Worm (Caenorhabditis elegans) whole organism, young adult: ENCODE data around the gene alh-6.
A peak's percentile ranks its signal among the peaks of the same experiment; 100 is the strongest.

Experiments used
- B0336.3 ChIP-seq: fragments of 200-800 bp; sonication (Bioruptor generic); IDR thresholded peaks from 2 replicates; pipeline ENCODE4 v1.3.6; 2022; ENCODE audit warnings: missing genetic modification characterization, missing compliant biosample characterization
- D2030.7 ChIP-seq: fragments of 200-800 bp; sonication (Bioruptor generic); IDR thresholded peaks from 2 replicates; pipeline ENCODE4 v1.3.6; 2022; ENCODE audit warnings: missing genetic modification reagents, missing genetic modification characterization, missing compliant biosample characterization
- F22D6.2 ChIP-seq: sonication (generic microtip); optimal IDR thresholded peaks from 2 replicates; lab custom pipeline; 2016; ENCODE audit warnings: mild to moderate bottlenecking, missing genetic modification characterization, missing compliant biosample characterization
- F52B5.7 ChIP-seq: sonication (generic microtip); optimal IDR thresholded peaks from 2 replicates; lab custom pipeline; 2016; ENCODE audit warnings: mild to moderate bottlenecking, missing genetic modification characterization, missing compliant biosample characterization
- F57A8.1 ChIP-seq: fragments of 200-800 bp; sonication (Bioruptor generic); optimal IDR thresholded peaks from 2 replicates; lab custom pipeline; 2018; ENCODE audit warnings: mild to moderate bottlenecking, missing genetic modification characterization, moderate library complexity, missing compliant biosample characterization
- K12H6.12 ChIP-seq: fragments of 200-800 bp; sonication (Bioruptor generic); optimal IDR thresholded peaks from 2 replicates; lab custom pipeline; 2018; ENCODE audit warnings: mild to moderate bottlenecking, missing genetic modification characterization, missing compliant biosample characterization
- T07F8.4 ChIP-seq: sonication (generic microtip); optimal IDR thresholded peaks from 2 replicates; lab custom pipeline; 2016; ENCODE audit warnings: mild to moderate bottlenecking, missing genetic modification characterization, moderate library complexity, missing compliant biosample characterization
- Y53F4B.3 ChIP-seq: fragments of 200-800 bp; sonication (Bioruptor generic); IDR thresholded peaks from 2 replicates; pipeline ENCODE4 v1.3.6; 2022; ENCODE audit warnings: missing genetic modification reagents, missing genetic modification characterization, missing compliant biosample characterization
- Y53G8AR.9 ChIP-seq: fragments of 200-800 bp; sonication (Bioruptor generic); conservative IDR thresholded peaks from 2 replicates; pipeline ENCODE4 v1.3.6; 2022; ENCODE audit warnings: missing genetic modification reagents, missing genetic modification characterization, missing compliant biosample characterization
- ZK185.1 ChIP-seq: sonication (generic microtip); optimal IDR thresholded peaks from 2 replicates; lab custom pipeline; 2016; ENCODE audit warnings: mild to moderate bottlenecking, missing genetic modification characterization, missing compliant biosample characterization; ENCODE audit not compliant: poor library complexity, severe bottlenecking
- ama-1 ChIP-seq, 3 experiments: fragments of 150-350 bp in 1 of 3; sonication (generic microtip) in 2 of 3; optimal IDR thresholded peaks; 2 replicates each; lab custom pipeline; 2014 to 2018; ENCODE audit warnings: missing biosample characterization in 2 of 3, missing genetic modification characterization in 2 of 3, missing genetic modification reagents in 2 of 3
- attf-3 ChIP-seq: fragments of 200-800 bp; sonication (Bioruptor generic); conservative IDR thresholded peaks from 2 replicates; pipeline ENCODE4 v1.3.6; 2022; ENCODE audit warnings: missing genetic modification reagents, missing genetic modification characterization, missing compliant biosample characterization
- attf-6 ChIP-seq: fragments of 200-800 bp; sonication (Bioruptor generic); IDR thresholded peaks from 2 replicates; pipeline ENCODE4 v1.3.6; 2022; ENCODE audit warnings: missing genetic modification reagents, missing genetic modification characterization, missing compliant biosample characterization
- bed-1 ChIP-seq: fragments of 200-800 bp; sonication (Bioruptor generic); IDR thresholded peaks from 2 replicates; pipeline ENCODE4 v1.3.6; 2022; ENCODE audit warnings: missing genetic modification reagents, missing genetic modification characterization, missing compliant biosample characterization
- ceh-100 ChIP-seq: fragments of 200-800 bp; sonication (Bioruptor generic); IDR thresholded peaks from 2 replicates; pipeline ENCODE4 v1.3.6; 2022; ENCODE audit warnings: missing genetic modification reagents, missing genetic modification characterization, missing compliant biosample characterization
- ceh-27 ChIP-seq: fragments of 200-800 bp; sonication (Bioruptor generic); optimal IDR thresholded peaks from 2 replicates; lab custom pipeline; 2018; ENCODE audit warnings: mild to moderate bottlenecking, missing genetic modification characterization, moderate library complexity, missing compliant biosample characterization
- ceh-58 ChIP-seq: fragments of 200-800 bp; sonication (Bioruptor generic); IDR thresholded peaks from 2 replicates; pipeline ENCODE4 v1.3.6; 2022; ENCODE audit warnings: missing genetic modification characterization, missing compliant biosample characterization
- ceh-79 ChIP-seq: sonication (generic microtip); optimal IDR thresholded peaks from 2 replicates; lab custom pipeline; 2017; ENCODE audit warnings: mild to moderate bottlenecking, missing genetic modification characterization, missing compliant biosample characterization
- chd-7 ChIP-seq: sonication (generic microtip); optimal IDR thresholded peaks from 2 replicates; lab custom pipeline; 2016; ENCODE audit warnings: mild to moderate bottlenecking, missing genetic modification characterization, moderate library complexity, missing compliant biosample characterization
- dox-1 ChIP-seq: fragments of 200-800 bp; sonication (Bioruptor generic); IDR thresholded peaks from 2 replicates; pipeline ENCODE4 v1.3.6; 2022; ENCODE audit warnings: missing genetic modification reagents, missing genetic modification characterization, missing compliant biosample characterization
- dpl-1 ChIP-seq: fragments of 150-350 bp; optimal IDR thresholded peaks from 2 replicates; lab custom pipeline; 2014; ENCODE audit warnings: missing biosample characterization, missing genetic modification reagents, missing genetic modification characterization
- egl-18 ChIP-seq: fragments of 200-800 bp; sonication (Bioruptor generic); IDR thresholded peaks from 2 replicates; pipeline ENCODE4 v1.3.6; 2022; ENCODE audit warnings: missing genetic modification reagents, missing genetic modification characterization, missing compliant biosample characterization
- ets-4 ChIP-seq: fragments of 200-800 bp; sonication (Bioruptor generic); optimal IDR thresholded peaks from 2 replicates; lab custom pipeline; 2018; ENCODE audit warnings: mild to moderate bottlenecking, missing genetic modification characterization, missing compliant biosample characterization
- gei-17 ChIP-seq: fragments of 200-800 bp; sonication (Bioruptor generic); optimal IDR thresholded peaks from 2 replicates; lab custom pipeline; 2018; ENCODE audit warnings: mild to moderate bottlenecking, missing genetic modification characterization, missing compliant biosample characterization
- hmg-20 ChIP-seq: fragments of 200-800 bp; sonication (Bioruptor generic); IDR thresholded peaks from 2 replicates; pipeline ENCODE4 v1.3.6; 2022; ENCODE audit warnings: missing genetic modification reagents, missing genetic modification characterization, missing compliant biosample characterization
- lag-1 ChIP-seq: fragments of 200-800 bp; sonication (Bioruptor generic); IDR thresholded peaks from 2 replicates; pipeline ENCODE4 v1.3.6; 2022; ENCODE audit warnings: missing genetic modification reagents, missing genetic modification characterization, missing compliant biosample characterization
- let-607 ChIP-seq, 2 experiments: fragments of 200-800 bp in 1 of 2; sonication (Bioruptor generic) in 1 of 2; sonication (generic microtip) in 1 of 2; optimal IDR thresholded peaks; 2 replicates each; lab custom pipeline; 2016 to 2018; ENCODE audit warnings: mild to moderate bottlenecking in 2 of 2, missing compliant biosample characterization in 2 of 2, missing genetic modification characterization in 2 of 2, moderate library complexity in 2 of 2, missing genotype in 1 of 2
- lin-26 ChIP-seq: fragments of 200-800 bp; sonication (Bioruptor generic); IDR thresholded peaks from 2 replicates; pipeline ENCODE4 v1.3.6; 2022; ENCODE audit warnings: missing genetic modification reagents, missing genetic modification characterization, missing compliant biosample characterization
- lin-54 ChIP-seq: fragments of 200-800 bp; sonication (Bioruptor generic); optimal IDR thresholded peaks from 2 replicates; lab custom pipeline; 2018; ENCODE audit warnings: mild to moderate bottlenecking, missing genetic modification characterization, missing compliant biosample characterization
- madf-10 ChIP-seq: sonication (generic microtip); optimal IDR thresholded peaks from 2 replicates; lab custom pipeline; 2016; ENCODE audit warnings: mild to moderate bottlenecking, missing genetic modification characterization, missing compliant biosample characterization
- madf-6 ChIP-seq: fragments of 200-800 bp; sonication (Bioruptor generic); IDR thresholded peaks from 2 replicates; pipeline ENCODE4 v1.3.6; 2022; ENCODE audit warnings: missing genetic modification reagents, missing genetic modification characterization, missing compliant biosample characterization
- madf-8 ChIP-seq: fragments of 200-800 bp; sonication (Bioruptor generic); conservative IDR thresholded peaks from 2 replicates; pipeline ENCODE4 v1.3.6; 2022; ENCODE audit warnings: missing genetic modification reagents, missing genetic modification characterization, missing compliant biosample characterization
- nfya-1 ChIP-seq: sonication (generic microtip); optimal IDR thresholded peaks from 2 replicates; lab custom pipeline; 2017; ENCODE audit warnings: antibody characterized with exemption, missing compliant biosample characterization, missing genetic modification characterization, borderline replicate concordance; ENCODE audit not compliant: insufficient read depth
- nfyb-1 ChIP-seq: fragments of 200-800 bp; sonication (Bioruptor generic); IDR thresholded peaks from 2 replicates; pipeline ENCODE4 v1.3.6; 2022; ENCODE audit warnings: missing genetic modification reagents, missing genetic modification characterization, missing compliant biosample characterization
- nhr-179 ChIP-seq: sonication (generic microtip); optimal IDR thresholded peaks from 2 replicates; lab custom pipeline; 2016; ENCODE audit warnings: mild to moderate bottlenecking, missing genetic modification characterization, missing compliant biosample characterization
- nhr-27 ChIP-seq: fragments of 200-800 bp; sonication (Bioruptor generic); optimal IDR thresholded peaks from 2 replicates; lab custom pipeline; 2018; ENCODE audit warnings: mild to moderate bottlenecking, missing genetic modification characterization, moderate library complexity, missing compliant biosample characterization
- nhr-80 ChIP-seq: sonication (generic microtip); optimal IDR thresholded peaks from 2 replicates; lab custom pipeline; 2016; ENCODE audit warnings: missing genetic modification characterization, missing compliant biosample characterization
- repo-1 ChIP-seq: sonication (generic microtip); optimal IDR thresholded peaks from 2 replicates; lab custom pipeline; 2017; ENCODE audit warnings: mild to moderate bottlenecking, missing genetic modification characterization, missing compliant biosample characterization
- sea-2 ChIP-seq: fragments of 200-800 bp; sonication (Bioruptor generic); IDR thresholded peaks from 2 replicates; pipeline ENCODE4 v1.3.6; 2022; ENCODE audit warnings: missing genetic modification characterization, missing compliant biosample characterization
- snpc-1.1 ChIP-seq: sonication (generic microtip); optimal IDR thresholded peaks from 2 replicates; lab custom pipeline; 2017; ENCODE audit warnings: missing genetic modification characterization, mild to moderate bottlenecking, missing compliant biosample characterization, antibody characterized with exemption, moderate library complexity, missing genotype, missing genetic modification reagents; ENCODE audit not compliant: insufficient read depth
- snpc-3.4 ChIP-seq: sonication (generic microtip); optimal IDR thresholded peaks from 2 replicates; lab custom pipeline; 2017; ENCODE audit warnings: missing genetic modification characterization, mild to moderate bottlenecking, missing compliant biosample characterization, antibody characterized with exemption, moderate library complexity, missing genotype, missing genetic modification reagents
- snpc-4 ChIP-seq, 5 experiments: fragments of 150-350 bp in 1 of 5; sonication (generic microtip) in 4 of 5; optimal IDR thresholded peaks; 2 replicates each; lab custom pipeline; 2014 to 2018; ENCODE audit warnings: missing genetic modification characterization in 5 of 5, missing biosample characterization in 3 of 5, antibody characterized with exemption in 2 of 5, mild to moderate bottlenecking in 2 of 5, missing compliant biosample characterization in 2 of 5, missing genotype in 2 of 5, moderate library complexity in 2 of 5, missing genetic modification reagents in 1 of 5
- tbp1 ChIP-seq: fragments of 200-800 bp; sonication (Bioruptor generic); optimal IDR thresholded peaks from 2 replicates; lab custom pipeline; 2018; ENCODE audit warnings: mild to moderate bottlenecking, missing genetic modification characterization, missing compliant biosample characterization
- unc-130 ChIP-seq: sonication (generic microtip); optimal IDR thresholded peaks from 2 replicates; lab custom pipeline; 2016; ENCODE audit warnings: missing genetic modification reagents, missing genetic modification characterization, missing compliant biosample characterization
- zim-3 ChIP-seq: sonication (generic microtip); optimal IDR thresholded peaks from 2 replicates; lab custom pipeline; 2017; ENCODE audit warnings: mild to moderate bottlenecking, missing genetic modification characterization, moderate library complexity, missing compliant biosample characterization
- ztf-22 ChIP-seq: fragments of 200-800 bp; sonication (Bioruptor generic); optimal IDR thresholded peaks from 2 replicates; lab custom pipeline; 2018; ENCODE audit warnings: mild to moderate bottlenecking, missing genetic modification characterization, moderate library complexity, missing compliant biosample characterization
- ztf-26 ChIP-seq: sonication (generic microtip); optimal IDR thresholded peaks from 2 replicates; lab custom pipeline; 2017; ENCODE audit warnings: missing genetic modification characterization, missing compliant biosample characterization
- ztf-28 ChIP-seq: fragments of 200-800 bp; sonication (Bioruptor generic); IDR thresholded peaks from 2 replicates; pipeline ENCODE4 v1.3.6; 2022; ENCODE audit warnings: missing genetic modification reagents, missing genetic modification characterization, missing compliant biosample characterization

alh-6 gene

DNA sequence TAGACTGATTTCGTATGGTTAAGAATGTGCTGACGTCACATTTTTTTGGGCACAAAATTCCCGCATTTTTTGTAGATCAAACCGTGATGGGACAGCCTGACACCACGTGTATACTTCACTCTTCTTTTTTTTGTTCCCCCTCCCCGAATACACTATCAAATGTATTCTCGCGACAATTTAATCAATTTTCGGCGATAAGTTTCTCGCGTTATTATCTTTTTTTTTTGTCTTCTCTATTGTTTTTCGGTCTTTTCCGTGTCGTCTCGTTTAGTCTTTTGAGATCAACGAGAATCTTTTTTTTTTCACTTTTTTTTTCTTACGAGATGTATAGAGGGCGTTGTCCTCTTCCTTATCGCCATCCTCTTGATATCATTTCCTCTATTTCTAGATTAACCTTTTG, 5.3 kb upstream of the alh-6 start:
- TF ChIP-seq Y53G8AR.9 (GFP tag; lab: Robert Waterston, UW) (no peak), lag-1 (no peak), chd-7 (tag; lab: Kevin White, UChicago) (no peak), D2030.7 (GFP tag; lab: Robert Waterston, UW) (no peak), tbp1 (GFP tag; lab: Kevin White, UChicago) (no peak), snpc-3.4 (tag; lab: Kevin White, UChicago) (no peak), nhr-179 (tag; lab: Kevin White, UChicago) (no peak), attf-3 (GFP tag; lab: Robert Waterston, UW) (no peak), K12H6.12 (tag; lab: Kevin White, UChicago) (no peak), gei-17 (no peak), ets-4 (GFP tag; lab: Kevin White, UChicago) (no peak), Y53F4B.3 (GFP tag; lab: Robert Waterston, UW) (no peak), ceh-58 (GFP tag; lab: Robert Waterston, UW) (no peak), zim-3 (no peak), ztf-28 (GFP tag; lab: Robert Waterston, UW) (no peak), egl-18 (GFP tag; lab: Robert Waterston, UW) (no peak), lin-54 (GFP tag; lab: Kevin White, UChicago) (no peak), ZK185.1 (no peak), B0336.3 (GFP tag; lab: Robert Waterston, UW) (no peak), lin-26 (GFP tag; lab: Robert Waterston, UW) (no peak), ztf-22 (GFP tag; lab: Kevin White, UChicago) (no peak), madf-6 (no peak), hmg-20 (GFP tag; lab: Robert Waterston, UW) (no peak), F57A8.1 (no peak), unc-130 (GFP tag; lab: Kevin White, UChicago) (no peak), snpc-1.1 (no peak), F22D6.2 (no peak), snpc-4 (GFP tag; optimal IDR thresholded peaks at IDR 0.05; lab: Kevin White, UChicago) (no peak), snpc-4 (tag; optimal IDR thresholded peaks at IDR 0.05; lab: Kevin White, UChicago) (no peak), ceh-27 (GFP tag; lab: Kevin White, UChicago) (no peak), bed-1 (GFP tag; lab: Robert Waterston, UW) (no peak), nhr-80 (tag; lab: Kevin White, UChicago) (peak; percentile 70), attf-6 (GFP tag; lab: Robert Waterston, UW) (no peak), ztf-26 (tag; lab: Kevin White, UChicago) (peak; percentile 49), ama-1 (optimal IDR thresholded peaks at IDR 0.05; lab: Kevin White, UChicago) (no peak), ama-1 (GFP tag; optimal IDR thresholded peaks at IDR 0.05; lab: Kevin White, UChicago) (no peak), nhr-27 (tag; lab: Kevin White, UChicago) (no peak), sea-2 (no peak), madf-10 (no peak), nfyb-1 (no peak), madf-8 (no peak), ceh-100 (GFP tag; lab: Robert Waterston, UW) (no peak), dox-1 (GFP tag; lab: Robert Waterston, UW) (no peak), repo-1 (tag; lab: Kevin White, UChicago) (no peak), dpl-1 (no peak), T07F8.4 (no peak), let-607 (tag; optimal IDR thresholded peaks at IDR 0.05; lab: Kevin White, UChicago) (peak in 1 of 2 experiments; percentile 25), ceh-79 (tag; lab: Kevin White, UChicago) (no peak), F52B5.7 (tag; lab: Kevin White, UChicago) (no peak), nfya-1 (tag; lab: Kevin White, UChicago) (no peak)
